Fruit fly (Drosophila melanogaster) whole organism: ENCODE data around the gene CG9098.

Experiments used
- CG8478 ChIP-seq: fragments of >200 bp; optimal IDR thresholded peaks from 2 replicates; lab custom pipeline; 2018; ENCODE audit warnings: inconsistent platforms
- Dll ChIP-seq: fragments of >200 bp; optimal IDR thresholded peaks from 2 replicates; lab custom pipeline; 2017
- EcR ChIP-seq, 2 experiments: fragments of >200 bp; optimal IDR thresholded peaks; 2 replicates each; lab custom pipeline; 2017; ENCODE audit warnings: missing biosample characterization in 2 of 2, missing genetic modification characterization in 2 of 2, missing genetic modification reagents in 2 of 2
- pan ChIP-seq: fragments of >200 bp; optimal IDR thresholded peaks from 2 replicates; lab custom pipeline; 2017
- psq ChIP-seq: fragments of >200 bp; optimal IDR thresholded peaks from 2 replicates; lab custom pipeline; 2017
- usp ChIP-seq: fragments of >200 bp; optimal IDR thresholded peaks from 2 replicates; lab custom pipeline; 2017; ENCODE audit warnings: missing biosample characterization, missing genetic modification characterization, mixed read lengths

DNA sequence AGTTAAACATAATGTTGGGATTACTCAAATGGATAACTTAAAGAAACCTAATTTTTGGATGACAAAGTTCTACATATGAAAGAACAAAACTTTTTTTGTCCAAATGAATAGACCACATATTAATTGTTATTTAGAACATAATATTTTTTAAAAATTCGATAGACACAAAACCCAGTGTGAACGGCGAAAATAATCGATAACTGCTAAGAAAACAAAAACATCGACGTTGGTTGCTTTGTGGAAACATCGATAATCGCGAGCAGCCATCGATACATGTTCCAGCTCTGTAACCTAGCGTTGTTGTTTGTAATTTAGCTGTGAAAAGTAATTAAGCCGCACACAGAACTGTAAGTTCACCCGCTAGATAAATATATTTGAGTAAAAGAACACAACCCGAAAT is 38.4 kb upstream of the CG9098 start, which contains the start of gene CG9135:
- TF ChIP-seq psq (lab: Kevin White, UChicago) (no peak), usp (GFP tag; lab: Kevin White, UChicago) (no peak), EcR (GFP tag; optimal IDR thresholded peaks at IDR 0.05; lab: Kevin White, UChicago) (no peak), CG8478 (no peak), pan (lab: Kevin White, UChicago) (no peak), Dll (lab: Kevin White, UChicago) (no peak)
